Worm (Caenorhabditis elegans) whole organism, L2 larva: ENCODE data around the gene clh-5.

Experiments used
- C34F6.9 ChIP-seq: fragments of 150-350 bp; optimal IDR thresholded peaks from 2 replicates; lab custom pipeline; 2014; ENCODE audit warnings: missing biosample characterization, missing genetic modification characterization
- F13H6.1 ChIP-seq: sonication (generic microtip); optimal IDR thresholded peaks from 2 replicates; lab custom pipeline; 2016; ENCODE audit warnings: missing genetic modification characterization, missing compliant biosample characterization
- R02D3.7 ChIP-seq: fragments of 150-350 bp; optimal IDR thresholded peaks from 2 replicates; lab custom pipeline; 2014; ENCODE audit warnings: missing biosample characterization, missing genetic modification characterization
- Y55F3AM.14 ChIP-seq: fragments of 200-800 bp; sonication (Bioruptor generic); optimal IDR thresholded peaks from 2 replicates; lab custom pipeline; 2018; ENCODE audit warnings: mild to moderate bottlenecking, missing genetic modification characterization, missing compliant biosample characterization
- ZK546.5 ChIP-seq: sonication (generic microtip); optimal IDR thresholded peaks from 2 replicates; lab custom pipeline; 2017; ENCODE audit warnings: missing biosample characterization, missing genetic modification characterization
- alr-1 ChIP-seq: fragments of 150-350 bp; optimal IDR thresholded peaks from 2 replicates; lab custom pipeline; 2014; ENCODE audit warnings: missing biosample characterization, missing genetic modification characterization
- aly-2 ChIP-seq: fragments of 150-350 bp; optimal IDR thresholded peaks from 2 replicates; lab custom pipeline; 2014; ENCODE audit warnings: missing biosample characterization, missing genetic modification characterization
- ama-1 ChIP-seq: fragments of 150-350 bp; optimal IDR thresholded peaks from 2 replicates; lab custom pipeline; 2018; ENCODE audit warnings: inconsistent platforms
- blmp-1 ChIP-seq: sonication (generic microtip); optimal IDR thresholded peaks from 2 replicates; lab custom pipeline; 2017; ENCODE audit warnings: missing genetic modification characterization, mild to moderate bottlenecking, missing compliant biosample characterization, antibody characterized with exemption, moderate library complexity; ENCODE audit not compliant: insufficient read depth
- ceh-16 ChIP-seq: fragments of 150-350 bp; optimal IDR thresholded peaks from 2 replicates; lab custom pipeline; 2014; ENCODE audit warnings: missing biosample characterization, missing genetic modification characterization
- ceh-82 ChIP-seq: fragments of 150-350 bp; optimal IDR thresholded peaks from 2 replicates; lab custom pipeline; 2014; ENCODE audit warnings: missing biosample characterization, missing genetic modification characterization
- crh-2 ChIP-seq: sonication (generic microtip); optimal IDR thresholded peaks from 2 replicates; lab custom pipeline; 2017; ENCODE audit warnings: missing biosample characterization, missing genetic modification characterization
- dmd-4 ChIP-seq: sonication (generic microtip); optimal IDR thresholded peaks from 2 replicates; lab custom pipeline; 2017; ENCODE audit warnings: missing biosample characterization, missing genetic modification characterization
- egl-27 ChIP-seq: sonication (generic microtip); optimal IDR thresholded peaks from 3 replicates; lab custom pipeline; 2017; ENCODE audit warnings: missing biosample characterization, missing genetic modification reagents, missing genetic modification characterization
- elt-1 ChIP-seq: fragments of 150-350 bp; optimal IDR thresholded peaks from 2 replicates; lab custom pipeline; 2014; ENCODE audit warnings: missing biosample characterization, missing genetic modification characterization
- elt-3 ChIP-seq: sonication (generic microtip); optimal IDR thresholded peaks from 2 replicates; lab custom pipeline; 2017; ENCODE audit warnings: missing biosample characterization, missing genetic modification characterization
- fos-1 ChIP-seq: fragments of 150-350 bp; optimal IDR thresholded peaks from 2 replicates; lab custom pipeline; 2014; ENCODE audit warnings: missing biosample characterization, missing genetic modification characterization
- gmeb-1 ChIP-seq: fragments of 150-350 bp; optimal IDR thresholded peaks from 2 replicates; lab custom pipeline; 2014; ENCODE audit warnings: missing biosample characterization, missing genetic modification characterization
- lin-11 ChIP-seq: fragments of 150-350 bp; sonication (generic microtip); optimal IDR thresholded peaks from 2 replicates; lab custom pipeline; 2014; ENCODE audit warnings: missing biosample characterization, missing genetic modification characterization, inconsistent platforms, mixed read lengths
- lin-13 ChIP-seq: fragments of 150-350 bp; optimal IDR thresholded peaks from 2 replicates; lab custom pipeline; 2014; ENCODE audit warnings: missing biosample characterization, missing genetic modification reagents, missing genetic modification characterization
- lin-39 ChIP-seq: fragments of 150-350 bp; optimal IDR thresholded peaks from 2 replicates; lab custom pipeline; 2014; ENCODE audit warnings: missing biosample characterization, missing genetic modification reagents, missing genetic modification characterization
- lsy-2 ChIP-seq, 2 experiments: fragments of 150-350 bp in 1 of 2; sonication (generic microtip) in 1 of 2; optimal IDR thresholded peaks; 2 replicates each; lab custom pipeline; 2014 to 2017; ENCODE audit warnings: missing biosample characterization in 2 of 2, missing genetic modification characterization in 2 of 2
- mab-5 ChIP-seq: fragments of 150-350 bp; optimal IDR thresholded peaks from 2 replicates; lab custom pipeline; 2014; ENCODE audit warnings: missing biosample characterization, missing genetic modification characterization
- mbf-1 ChIP-seq: sonication (generic microtip); optimal IDR thresholded peaks from 2 replicates; lab custom pipeline; 2017; ENCODE audit warnings: missing biosample characterization, missing genetic modification characterization
- mdl-1 ChIP-seq, 2 experiments: fragments of 150-350 bp in 1 of 2; sonication (generic microtip) in 1 of 2; optimal IDR thresholded peaks; 2 replicates each; lab custom pipeline; 2017; ENCODE audit warnings: missing biosample characterization in 2 of 2, missing genetic modification characterization in 2 of 2
- nhr-10 ChIP-seq: sonication (generic microtip); optimal IDR thresholded peaks from 2 replicates; lab custom pipeline; 2017; ENCODE audit warnings: missing biosample characterization, missing genetic modification characterization
- nhr-11 ChIP-seq: fragments of 150-350 bp; optimal IDR thresholded peaks from 2 replicates; lab custom pipeline; 2014; ENCODE audit warnings: missing biosample characterization, missing genetic modification characterization
- nhr-12 ChIP-seq: fragments of 150-350 bp; optimal IDR thresholded peaks from 2 replicates; lab custom pipeline; 2014; ENCODE audit warnings: missing biosample characterization, missing genetic modification characterization
- nhr-129 ChIP-seq: fragments of 150-350 bp; optimal IDR thresholded peaks from 2 replicates; lab custom pipeline; 2014; ENCODE audit warnings: missing biosample characterization, missing genetic modification characterization
- nhr-21 ChIP-seq: fragments of 150-350 bp; optimal IDR thresholded peaks from 2 replicates; lab custom pipeline; 2014; ENCODE audit warnings: missing biosample characterization, missing genetic modification characterization
- nhr-23 ChIP-seq: fragments of 150-350 bp; optimal IDR thresholded peaks from 2 replicates; lab custom pipeline; 2014; ENCODE audit warnings: missing biosample characterization, missing genetic modification reagents, missing genetic modification characterization
- nhr-237 ChIP-seq: fragments of 150-350 bp; optimal IDR thresholded peaks from 2 replicates; lab custom pipeline; 2014; ENCODE audit warnings: missing biosample characterization, missing genetic modification characterization
- nhr-25 ChIP-seq: fragments of 150-350 bp; sonication (generic microtip); optimal IDR thresholded peaks from 3 replicates; lab custom pipeline; 2014; ENCODE audit warnings: missing biosample characterization, missing genetic modification characterization
- nhr-6 ChIP-seq: fragments of 150-350 bp; optimal IDR thresholded peaks from 2 replicates; lab custom pipeline; 2014; ENCODE audit warnings: missing biosample characterization, missing genetic modification characterization
- nhr-77 ChIP-seq: fragments of 150-350 bp; optimal IDR thresholded peaks from 2 replicates; lab custom pipeline; 2014; ENCODE audit warnings: missing biosample characterization, missing genetic modification characterization
- peb-1 ChIP-seq: fragments of 150-350 bp; optimal IDR thresholded peaks from 2 replicates; lab custom pipeline; 2014; ENCODE audit warnings: missing biosample characterization, missing genetic modification characterization
- sem-4 ChIP-seq: fragments of 150-350 bp; optimal IDR thresholded peaks from 2 replicates; lab custom pipeline; 2014; ENCODE audit warnings: missing biosample characterization, missing genetic modification reagents, missing genetic modification characterization
- skn-1 ChIP-seq: sonication (generic microtip); optimal IDR thresholded peaks from 2 replicates; lab custom pipeline; 2017; ENCODE audit warnings: missing biosample characterization, missing genetic modification characterization
- sma-3 ChIP-seq: sonication (generic microtip); optimal IDR thresholded peaks from 2 replicates; lab custom pipeline; 2016; ENCODE audit warnings: missing genetic modification reagents, missing genetic modification characterization, missing compliant biosample characterization
- sma-9 ChIP-seq, 2 experiments: fragments of 150-350 bp in 1 of 2; sonication (generic microtip) in 1 of 2; optimal IDR thresholded peaks; 2 replicates each; lab custom pipeline; 2014 to 2016; ENCODE audit warnings: missing genetic modification characterization in 2 of 2, mild to moderate bottlenecking in 1 of 2, missing biosample characterization in 1 of 2, missing compliant biosample characterization in 1 of 2, missing genetic modification reagents in 1 of 2, moderate library complexity in 1 of 2
- snpc-4 ChIP-seq: fragments of 150-350 bp; optimal IDR thresholded peaks from 2 replicates; lab custom pipeline; 2014; ENCODE audit warnings: missing biosample characterization, missing genetic modification characterization
- unc-39 ChIP-seq: fragments of 150-350 bp; optimal IDR thresholded peaks from 2 replicates; lab custom pipeline; 2014; ENCODE audit warnings: missing biosample characterization, missing genetic modification characterization
- unc-55 ChIP-seq: fragments of 150-350 bp; sonication (generic microtip); optimal IDR thresholded peaks from 3 replicates; lab custom pipeline; 2014; ENCODE audit warnings: missing biosample characterization, missing genetic modification reagents, missing genetic modification characterization
- unc-62 ChIP-seq: fragments of 150-350 bp; optimal IDR thresholded peaks from 2 replicates; lab custom pipeline; 2014; ENCODE audit warnings: missing biosample characterization, missing genetic modification reagents, missing genetic modification characterization
- zag-1 ChIP-seq: fragments of 150-350 bp; optimal IDR thresholded peaks from 2 replicates; lab custom pipeline; 2014; ENCODE audit warnings: missing biosample characterization, missing genetic modification characterization
- ztf-1 ChIP-seq: fragments of 200-800 bp; sonication (Bioruptor generic); conservative IDR thresholded peaks from 2 replicates; pipeline ENCODE4 v1.3.6; 2022; ENCODE audit warnings: missing genetic modification characterization, missing compliant biosample characterization
- ztf-11 ChIP-seq: sonication (generic microtip); optimal IDR thresholded peaks from 2 replicates; lab custom pipeline; 2017; ENCODE audit warnings: missing biosample characterization, missing genetic modification characterization
- ztf-4 ChIP-seq: fragments of 150-350 bp; optimal IDR thresholded peaks from 2 replicates; lab custom pipeline; 2014; ENCODE audit warnings: missing biosample characterization, missing genetic modification characterization

The clh-5 gene

ce11 chrII:9130339-9130738 is 31.9 kb upstream of the clh-5 start:
- TF ChIP-seq nhr-21 (no peak), fos-1 (peak; percentile 27), mdl-1 (tag; optimal IDR thresholded peaks at IDR 0.05; lab: Kevin White, UChicago) (no peak)

- TF ChIP-seq unc-39 (tag; lab: Kevin White, UChicago) (no peak), mdl-1 (tag; optimal IDR thresholded peaks at IDR 0.05; lab: Kevin White, UChicago) (no peak), fos-1 (peak; percentile 93), lsy-2 (tag; optimal IDR thresholded peaks at IDR 0.05; lab: Kevin White, UChicago) (peak in 1 of 2 experiments; percentile 47), ceh-82 (tag; lab: Kevin White, UChicago) (no peak), ZK546.5 (tag; lab: Kevin White, UChicago) (no peak), nhr-12 (no peak), lin-13 (no peak), ceh-16 (tag; lab: Kevin White, UChicago) (no peak), peb-1 (no peak), alr-1 (tag; lab: Kevin White, UChicago) (no peak), nhr-11 (tag; lab: Kevin White, UChicago) (no peak), crh-2 (tag; lab: Kevin White, UChicago) (peak; percentile 69), unc-55 (no peak), nhr-21 (peak; percentile 83), sem-4 (tag; lab: Kevin White, UChicago) (no peak), skn-1 (tag; lab: Kevin White, UChicago) (no peak), gmeb-1 (peak; percentile 49), F13H6.1 (no peak), ztf-1 (GFP tag; lab: Robert Waterston, UW) (no peak), mbf-1 (tag; lab: Kevin White, UChicago) (no peak), egl-27 (tag; lab: Kevin White, UChicago) (peak; percentile 63), aly-2 (tag; lab: Kevin White, UChicago) (no peak), nhr-25 (tag; lab: Kevin White, UChicago) (peak; percentile 62), nhr-129 (tag; lab: Kevin White, UChicago) (peak; percentile 40), ztf-4 (no peak), R02D3.7 (tag; lab: Kevin White, UChicago) (no peak), elt-3 (tag; lab: Kevin White, UChicago) (no peak), mab-5 (tag; lab: Kevin White, UChicago) (no peak), ama-1 (peak; percentile 61), lin-11 (tag; lab: Kevin White, UChicago) (no peak), snpc-4 (no peak), Y55F3AM.14 (GFP tag; lab: Kevin White, UChicago) (no peak), nhr-6 (tag; lab: Kevin White, UChicago) (no peak), zag-1 (tag; lab: Kevin White, UChicago) (no peak), nhr-237 (tag; lab: Kevin White, UChicago) (no peak), lin-39 (tag; lab: Kevin White, UChicago) (no peak), ztf-11 (tag; lab: Kevin White, UChicago) (no peak), nhr-23 (tag; lab: Kevin White, UChicago) (no peak), sma-3 (GFP tag; lab: Kevin White, UChicago) (peak; percentile 49), sma-9 (GFP tag; optimal IDR thresholded peaks at IDR 0.05; lab: Kevin White, UChicago) (peak; percentile 42), sma-9 (tag; optimal IDR thresholded peaks at IDR 0.05; lab: Kevin White, UChicago) (no peak), nhr-77 (tag; lab: Kevin White, UChicago) (no peak), nhr-10 (tag; lab: Kevin White, UChicago) (no peak), elt-1 (no peak), blmp-1 (no peak), unc-62 (no peak), dmd-4 (tag; lab: Kevin White, UChicago) (no peak), C34F6.9 (tag; lab: Kevin White, UChicago) (peak; percentile 72)
- TF ChIP-seq, all 48 proteins: peak for 12
Observed at ce11 chrII:9128132-9128531, 29.7 kb upstream of the clh-5 start.
